Worm (Caenorhabditis elegans) whole organism, L1 larva: ENCODE measurements around the gene imph-1.

ENCODE experiments used
- C04F5.9 ChIP-seq: sonication (generic microtip); optimal IDR thresholded peaks from 2 replicates; lab custom pipeline; 2016; ENCODE audit warnings: missing genetic modification characterization, missing compliant biosample characterization
- C34B4.2 ChIP-seq: sonication (generic microtip); optimal IDR thresholded peaks from 2 replicates; lab custom pipeline; 2017; ENCODE audit warnings: mild to moderate bottlenecking, missing genetic modification characterization, missing compliant biosample characterization
- F16B12.6 ChIP-seq: fragments of 150-350 bp; optimal IDR thresholded peaks from 2 replicates; lab custom pipeline; 2014; ENCODE audit warnings: missing biosample characterization, missing genetic modification characterization
- Y116A8C.19 ChIP-seq: sonication (generic microtip); optimal IDR thresholded peaks from 2 replicates; lab custom pipeline; 2016; ENCODE audit warnings: missing compliant biosample characterization, missing genetic modification characterization, borderline replicate concordance
- aha-1 ChIP-seq: fragments of 150-350 bp; optimal IDR thresholded peaks from 2 replicates; lab custom pipeline; 2014; ENCODE audit warnings: missing biosample characterization, missing genetic modification characterization
- alr-1 ChIP-seq: fragments of 200-800 bp; sonication (Bioruptor generic); optimal IDR thresholded peaks from 2 replicates; lab custom pipeline; 2018; ENCODE audit warnings: borderline replicate concordance, mild to moderate bottlenecking, missing genetic modification characterization, missing compliant biosample characterization
- aly-2 ChIP-seq: fragments of 150-350 bp; optimal IDR thresholded peaks from 2 replicates; lab custom pipeline; 2014; ENCODE audit warnings: missing biosample characterization, missing genetic modification characterization
- ama-1 ChIP-seq: fragments of 150-350 bp; optimal IDR thresholded peaks from 2 replicates; lab custom pipeline; 2014
- ceh-63 ChIP-seq: fragments of 200-800 bp; sonication (Bioruptor generic); optimal IDR thresholded peaks from 2 replicates; lab custom pipeline; 2018; ENCODE audit warnings: mild to moderate bottlenecking, missing genetic modification characterization, missing compliant biosample characterization
- ceh-82 ChIP-seq, 3 experiments: fragments of 150-350 bp in 1 of 3; sonication (generic microtip) in 2 of 3; optimal IDR thresholded peaks; 2 replicates each; lab custom pipeline; 2014 to 2017; ENCODE audit warnings: missing biosample characterization in 3 of 3, missing genetic modification characterization in 3 of 3
- ceh-88 ChIP-seq: fragments of 200-800 bp; sonication (Bioruptor generic); IDR thresholded peaks from 2 replicates; pipeline ENCODE4 v1.3.6; 2022; ENCODE audit warnings: missing genetic modification characterization, missing compliant biosample characterization
- ces-1 ChIP-seq: fragments of 150-350 bp; optimal IDR thresholded peaks from 2 replicates; lab custom pipeline; 2014; ENCODE audit warnings: missing biosample characterization, missing genetic modification reagents, missing genetic modification characterization
- dpl-1 ChIP-seq, 3 experiments: fragments of 150-350 bp in 2 of 3; sonication (generic microtip) in 1 of 3; optimal IDR thresholded peaks; 2 replicates each; lab custom pipeline; 2014 to 2017; ENCODE audit warnings: missing biosample characterization in 3 of 3, missing genetic modification characterization in 3 of 3, missing genetic modification reagents in 3 of 3
- efl-1 ChIP-seq, 4 experiments: fragments of 150-350 bp; optimal IDR thresholded peaks in 3 of 4; peaks in 1 of 4; 1 replicate in 1 of 4; 2 replicates in 3 of 4; lab custom pipeline; 2014; ENCODE audit warnings: missing biosample characterization in 2 of 4, missing genetic modification characterization in 2 of 4, missing genetic modification reagents in 2 of 4
- elt-3 ChIP-seq, 6 experiments: fragments of 150-350 bp in 1 of 6; sonication (generic microtip); optimal IDR thresholded peaks; 2 replicates each; lab custom pipeline; 2017 to 2018; ENCODE audit warnings: missing biosample characterization in 6 of 6, missing genetic modification characterization in 6 of 6, inconsistent platforms in 1 of 6
- fkh-10 ChIP-seq: sonication (generic microtip); optimal IDR thresholded peaks from 2 replicates; lab custom pipeline; 2017; ENCODE audit warnings: missing biosample characterization, missing genetic modification reagents, missing genetic modification characterization
- fkh-4 ChIP-seq: sonication (generic microtip); optimal IDR thresholded peaks from 2 replicates; lab custom pipeline; 2016; ENCODE audit warnings: missing compliant biosample characterization, missing genetic modification characterization, borderline replicate concordance
- fos-1 ChIP-seq: fragments of 150-350 bp; optimal IDR thresholded peaks from 2 replicates; lab custom pipeline; 2014; ENCODE audit warnings: missing biosample characterization, missing genetic modification characterization
- hlh-17 ChIP-seq: fragments of 200-800 bp; sonication (Bioruptor generic); optimal IDR thresholded peaks from 2 replicates; lab custom pipeline; 2018; ENCODE audit warnings: missing genetic modification characterization, mild to moderate bottlenecking, missing compliant biosample characterization, moderate library complexity, borderline replicate concordance
- hlh-4 ChIP-seq: sonication (generic microtip); optimal IDR thresholded peaks from 2 replicates; lab custom pipeline; 2016; ENCODE audit warnings: mild to moderate bottlenecking, missing genetic modification characterization, missing compliant biosample characterization
- hpl-2 ChIP-seq: fragments of 150-350 bp; optimal IDR thresholded peaks from 2 replicates; lab custom pipeline; 2014; ENCODE audit warnings: missing biosample characterization, missing genetic modification reagents, missing genetic modification characterization
- irx-1 ChIP-seq: sonication (generic microtip); optimal IDR thresholded peaks from 2 replicates; lab custom pipeline; 2016; ENCODE audit warnings: missing genetic modification characterization, missing compliant biosample characterization
- isw-1 ChIP-seq: fragments of 200-800 bp; sonication (Bioruptor generic); IDR thresholded peaks from 2 replicates; pipeline ENCODE4 v1.3.6; 2022; ENCODE audit warnings: missing genetic modification characterization, missing compliant biosample characterization
- jun-1 ChIP-seq: fragments of 150-350 bp; optimal IDR thresholded peaks from 2 replicates; lab custom pipeline; 2014; ENCODE audit warnings: missing biosample characterization, missing genetic modification reagents, missing genetic modification characterization
- lin-13 ChIP-seq: fragments of 150-350 bp; optimal IDR thresholded peaks from 2 replicates; lab custom pipeline; 2014; ENCODE audit warnings: missing biosample characterization, missing genetic modification reagents, missing genetic modification characterization
- lin-14 ChIP-seq: fragments of 200-800 bp; sonication (Bioruptor generic); optimal IDR thresholded peaks from 2 replicates; lab custom pipeline; 2018; ENCODE audit warnings: mild to moderate bottlenecking, missing genetic modification characterization, moderate library complexity, missing compliant biosample characterization
- lin-15B ChIP-seq: fragments of 150-350 bp; sonication (generic microtip); optimal IDR thresholded peaks from 3 replicates; lab custom pipeline; 2014; ENCODE audit warnings: missing biosample characterization, missing genetic modification characterization
- lin-35 ChIP-seq, 2 experiments: fragments of 150-350 bp; optimal IDR thresholded peaks; 2 replicates each; lab custom pipeline; 2014; ENCODE audit warnings: missing biosample characterization in 2 of 2, missing genetic modification characterization in 2 of 2, missing genetic modification reagents in 2 of 2
- lin-39 ChIP-seq: fragments of 150-350 bp; optimal IDR thresholded peaks from 2 replicates; lab custom pipeline; 2014; ENCODE audit warnings: missing biosample characterization, missing genetic modification reagents, missing genetic modification characterization
- lir-3 ChIP-seq: sonication (generic microtip); optimal IDR thresholded peaks from 2 replicates; lab custom pipeline; 2016; ENCODE audit warnings: mild to moderate bottlenecking, missing genetic modification characterization, moderate library complexity, missing compliant biosample characterization; ENCODE audit not compliant: poor library complexity
- mef-2 ChIP-seq: fragments of 150-350 bp; optimal IDR thresholded peaks from 2 replicates; lab custom pipeline; 2014; ENCODE audit warnings: missing biosample characterization, missing genetic modification characterization
- mep-1 ChIP-seq: fragments of 150-350 bp; optimal IDR thresholded peaks from 2 replicates; lab custom pipeline; 2014; ENCODE audit warnings: missing biosample characterization, missing genetic modification characterization
- nhr-19 ChIP-seq: fragments of 200-800 bp; sonication (Bioruptor generic); conservative IDR thresholded peaks from 2 replicates; pipeline ENCODE4 v1.3.6; 2022; ENCODE audit warnings: missing genetic modification characterization, missing compliant biosample characterization
- nhr-20 ChIP-seq: sonication (generic microtip); optimal IDR thresholded peaks from 2 replicates; lab custom pipeline; 2016; ENCODE audit warnings: mild to moderate bottlenecking, missing genetic modification characterization, missing compliant biosample characterization
- nhr-237 ChIP-seq: fragments of 150-350 bp; optimal IDR thresholded peaks from 2 replicates; lab custom pipeline; 2014; ENCODE audit warnings: missing biosample characterization, missing genetic modification characterization
- nhr-28 ChIP-seq: fragments of 150-350 bp; optimal IDR thresholded peaks from 2 replicates; lab custom pipeline; 2014; ENCODE audit warnings: missing biosample characterization, missing genetic modification characterization
- nhr-71 ChIP-seq: sonication (generic microtip); optimal IDR thresholded peaks from 2 replicates; lab custom pipeline; 2016; ENCODE audit warnings: mild to moderate bottlenecking, missing genetic modification characterization, moderate library complexity, missing compliant biosample characterization
- nhr-77 ChIP-seq: fragments of 150-350 bp; optimal IDR thresholded peaks from 2 replicates; lab custom pipeline; 2014; ENCODE audit warnings: missing biosample characterization, missing genetic modification characterization
- nhr-85 ChIP-seq: sonication (generic microtip); peaks from one replicate; lab custom pipeline; 2016; ENCODE audit warnings: missing genetic modification characterization, inconsistent platforms, missing compliant biosample characterization
- pqm-1 ChIP-seq: sonication (generic microtip); optimal IDR thresholded peaks from 3 replicates; lab custom pipeline; 2017; ENCODE audit warnings: missing biosample characterization, missing genetic modification characterization
- skn-1 ChIP-seq: fragments of 150-350 bp; optimal IDR thresholded peaks from 2 replicates; lab custom pipeline; 2014; ENCODE audit warnings: missing biosample characterization, missing genetic modification characterization
- sup-37 ChIP-seq: fragments of 200-800 bp; sonication (Bioruptor generic); optimal IDR thresholded peaks from 2 replicates; lab custom pipeline; 2018; ENCODE audit warnings: mild to moderate bottlenecking, missing genetic modification characterization, missing compliant biosample characterization
- swsn-7 ChIP-seq: sonication (generic microtip); optimal IDR thresholded peaks from 2 replicates; lab custom pipeline; 2016; ENCODE audit warnings: missing genetic modification characterization, missing compliant biosample characterization
- tbx-2 ChIP-seq: sonication (generic microtip); optimal IDR thresholded peaks from 2 replicates; lab custom pipeline; 2016; ENCODE audit warnings: missing genetic modification characterization, missing compliant biosample characterization
- tlp-1 ChIP-seq: fragments of 150-350 bp; optimal IDR thresholded peaks from 2 replicates; lab custom pipeline; 2014; ENCODE audit warnings: missing biosample characterization, missing genetic modification characterization
- unc-30 ChIP-seq: sonication (generic microtip); optimal IDR thresholded peaks from 2 replicates; lab custom pipeline; 2017; ENCODE audit warnings: missing biosample characterization, missing genetic modification characterization
- unc-98 ChIP-seq: fragments of 200-800 bp; sonication (Bioruptor generic); IDR thresholded peaks from 2 replicates; pipeline ENCODE4 v1.3.6; 2022; ENCODE audit warnings: missing genetic modification characterization, missing compliant biosample characterization
- vab-15 ChIP-seq: sonication (generic microtip); optimal IDR thresholded peaks from 2 replicates; lab custom pipeline; 2017; ENCODE audit warnings: missing genotype, mild to moderate bottlenecking, missing genetic modification characterization, missing compliant biosample characterization
- xbp-1 ChIP-seq: sonication (generic microtip); optimal IDR thresholded peaks from 2 replicates; lab custom pipeline; 2016; ENCODE audit warnings: missing genetic modification characterization, missing compliant biosample characterization
- zag-1 ChIP-seq: fragments of 150-350 bp; optimal IDR thresholded peaks from 2 replicates; lab custom pipeline; 2014; ENCODE audit warnings: missing biosample characterization, missing genetic modification characterization
- zip-4 ChIP-seq: fragments of 200-800 bp; sonication (Bioruptor generic); optimal IDR thresholded peaks from 2 replicates; lab custom pipeline; 2018; ENCODE audit warnings: mild to moderate bottlenecking, missing genetic modification characterization, moderate library complexity, missing compliant biosample characterization
- ztf-11 ChIP-seq, 2 experiments: sonication (generic microtip); optimal IDR thresholded peaks; 2 replicates each; lab custom pipeline; 2016 to 2017; ENCODE audit warnings: missing genetic modification characterization in 2 of 2, missing biosample characterization in 1 of 2, missing compliant biosample characterization in 1 of 2

The imph-1 gene

ce11 chrIII:4553316-4553715 is at the start of gene imph-1:
TSS of gene imph-1 (plus strand) at chrIII:4553616.
- TF ChIP-seq skn-1 (tag; lab: Kevin White, UChicago) (no peak), efl-1 (optimal IDR thresholded peaks at IDR 0.05; lab: Kevin White, UChicago) (no peak), efl-1 (GFP tag; optimal IDR thresholded peaks at IDR 0.05 in 1 of 2; lab: Kevin White, UChicago) (peak in 1 of 2 experiments; percentile 37), mep-1 (tag; lab: Kevin White, UChicago) (no peak)

- TF ChIP-seq F16B12.6 (tag; lab: Kevin White, UChicago): no peak
- no peak for TF ChIP-seq lin-39 (tag; lab: Kevin White, UChicago)
- TF ChIP-seq unc-30 (tag; lab: Kevin White, UChicago): no peak
- peak; percentile 45 for TF ChIP-seq xbp-1 (tag; lab: Kevin White, UChicago)
- no peak for TF ChIP-seq elt-3 (tag; optimal IDR thresholded peaks at IDR 0.05; lab: Kevin White, UChicago)
- peak; percentile 32 for TF ChIP-seq aly-2 (tag; lab: Kevin White, UChicago)
- TF ChIP-seq pqm-1 (tag; lab: Kevin White, UChicago): no peak
- TF ChIP-seq irx-1 (tag; lab: Kevin White, UChicago): peak; percentile 45
- peak in 1 of 2 experiments; percentile 51 for TF ChIP-seq lin-35 (GFP tag; optimal IDR thresholded peaks at IDR 0.05; lab: Kevin White, UChicago)
- TF ChIP-seq mef-2 (tag; lab: Kevin White, UChicago): no peak
- TF ChIP-seq ztf-11 (tag; optimal IDR thresholded peaks at IDR 0.05; lab: Kevin White, UChicago): no peak
- TF ChIP-seq ama-1 (lab: Kevin White, UChicago): no peak
- TF ChIP-seq unc-98: no peak
- peak; percentile 29 for TF ChIP-seq nhr-237 (tag; lab: Kevin White, UChicago)
- no peak for TF ChIP-seq ces-1 (GFP tag; lab: Kevin White, UChicago)
- TF ChIP-seq fkh-10 (GFP tag; lab: Kevin White, UChicago): peak; percentile 54
- no peak for TF ChIP-seq lir-3 (tag; lab: Kevin White, UChicago)
- no peak for TF ChIP-seq fkh-4 (tag; lab: Kevin White, UChicago)
- TF ChIP-seq C04F5.9 (tag; lab: Kevin White, UChicago): no peak
- TF ChIP-seq isw-1: peak; percentile 21; the same call in 1 of the 2 replicates
- no peak for TF ChIP-seq jun-1
- TF ChIP-seq nhr-20 (tag; lab: Kevin White, UChicago): peak; percentile 25
- peak; percentile 5 to 70 (median 33) for TF ChIP-seq ceh-82 (tag; optimal IDR thresholded peaks at IDR 0.05; lab: Kevin White, UChicago)
- no peak for TF ChIP-seq lin-15B (tag; lab: Kevin White, UChicago)
- no peak for TF ChIP-seq zag-1 (tag; lab: Kevin White, UChicago)
- peak; percentile 86 for TF ChIP-seq lin-14 (GFP tag; lab: Kevin White, UChicago)
- no peak for TF ChIP-seq ceh-63
- peak; percentile 58 for TF ChIP-seq swsn-7 (tag; lab: Kevin White, UChicago)
- no peak for TF ChIP-seq hpl-2 (GFP tag; lab: Kevin White, UChicago)
- no peak for TF ChIP-seq lin-13 (GFP tag; lab: Kevin White, UChicago)
- TF ChIP-seq Y116A8C.19 (tag; lab: Kevin White, UChicago): no peak
- no peak for TF ChIP-seq aha-1
- TF ChIP-seq nhr-85 (tag; lab: Kevin White, UChicago): no peak
- TF ChIP-seq tlp-1 (tag; lab: Kevin White, UChicago): no peak
- TF ChIP-seq vab-15 (tag; lab: Kevin White, UChicago): no peak
- TF ChIP-seq hlh-17 (GFP tag; lab: Kevin White, UChicago): no peak
- TF ChIP-seq fos-1: peak; percentile 44
- no peak for TF ChIP-seq nhr-28
- TF ChIP-seq alr-1 (tag; lab: Kevin White, UChicago): no peak
- peak; percentile 50 for TF ChIP-seq tbx-2 (tag; lab: Kevin White, UChicago)
- peak; percentile 14 to 28 (median 24) for TF ChIP-seq dpl-1 (GFP tag; optimal IDR thresholded peaks at IDR 0.05; lab: Kevin White, UChicago)
- TF ChIP-seq nhr-19: no peak
- no peak for TF ChIP-seq hlh-4 (tag; lab: Kevin White, UChicago)
- TF ChIP-seq sup-37 (GFP tag; lab: Kevin White, UChicago): no peak
- no peak for TF ChIP-seq C34B4.2 (tag; lab: Kevin White, UChicago)
- TF ChIP-seq ceh-88: no peak
- TF ChIP-seq zip-4 (GFP tag; lab: Kevin White, UChicago): no peak
- TF ChIP-seq nhr-77 (tag; lab: Kevin White, UChicago): peak; percentile 56
- TF ChIP-seq nhr-71: peak; percentile 71
These were observed 49.1 kb upstream of the imph-1 start for ce11 chrIII:4504358-4504757.
